Fruit fly (Drosophila melanogaster): ENCODE results near the gene Dcps.

The Dcps gene

DNA sequence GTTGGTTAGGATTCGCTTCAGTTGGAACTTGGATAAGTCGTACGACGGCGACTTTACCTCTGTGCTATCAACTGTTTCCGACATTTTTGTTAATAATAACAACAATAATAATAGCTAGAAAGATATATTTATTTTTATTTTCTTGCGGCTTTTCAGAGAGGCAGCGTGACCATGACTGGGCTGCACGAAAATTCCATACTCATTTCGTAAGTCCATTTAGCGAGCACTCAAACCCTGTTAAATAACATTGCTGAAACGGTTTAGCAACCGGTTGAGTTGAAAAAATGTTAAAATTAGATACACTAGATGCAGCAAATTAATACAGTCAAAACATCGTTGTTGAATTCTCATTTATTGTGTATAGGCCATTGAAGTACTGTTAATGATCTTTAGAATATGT, at the start of gene Dcps:
Dcps (minus strand) TSS at position 181 of the 400 bp plus-strand sequence.
- TF ChIP-seq insv (optimal IDR thresholded peaks at IDR 0.05) (no peak), ttk (optimal IDR thresholded peaks at IDR 0.05) (no peak), Sin3A (optimal IDR thresholded peaks at IDR 0.05) (no peak), psq (optimal IDR thresholded peaks at IDR 0.05) (no peak), Myc (optimal IDR thresholded peaks at IDR 0.05) (no peak), h (optimal IDR thresholded peaks at IDR 0.05) (no peak)

DNA sequence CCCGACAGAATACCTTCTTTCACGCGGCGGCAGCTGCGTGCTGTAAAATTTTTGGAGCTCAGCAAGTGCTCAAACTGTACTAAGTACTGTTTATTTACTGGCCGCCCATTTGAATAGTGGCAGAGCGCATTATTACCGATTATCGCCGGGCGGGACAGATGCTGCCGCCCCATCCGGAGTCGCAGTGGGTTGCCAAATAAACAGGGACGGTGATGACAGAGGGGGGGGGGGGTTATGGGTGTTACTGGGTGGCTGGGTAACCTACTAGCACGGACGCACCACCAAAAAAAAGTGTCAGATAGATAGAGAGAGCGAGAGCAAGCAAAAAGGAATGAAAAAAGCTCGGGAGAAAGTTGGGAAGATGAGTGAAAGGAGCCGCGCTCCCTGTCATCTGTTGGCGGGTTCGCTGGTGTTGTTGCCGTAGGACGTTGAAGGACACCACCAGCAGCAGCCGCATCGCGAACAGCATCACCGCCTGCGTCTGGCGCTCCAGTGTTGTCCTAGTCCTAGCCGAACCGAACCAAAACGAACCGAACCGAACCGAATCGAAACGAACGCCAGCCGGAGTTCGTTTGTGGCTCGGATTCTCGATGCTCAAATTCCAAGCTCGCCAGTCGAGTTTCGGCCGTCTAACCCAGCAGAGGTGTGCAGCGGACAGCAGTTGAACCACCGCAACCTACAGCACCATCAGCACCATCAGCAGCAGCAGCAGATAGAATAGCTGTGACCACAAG, 47.3 kb upstream of the Dcps start, which contains the start of gene CG11000:
CG11000 (plus strand) TSS at position 626 of the 734 bp plus-strand sequence.
- TF ChIP-seq psq (optimal IDR thresholded peaks at IDR 0.05) (no peak), h (optimal IDR thresholded peaks at IDR 0.05) (no peak), Sin3A (optimal IDR thresholded peaks at IDR 0.05) (no peak), ttk (optimal IDR thresholded peaks at IDR 0.05) (no peak), Myc (optimal IDR thresholded peaks at IDR 0.05) (no peak), insv (optimal IDR thresholded peaks at IDR 0.05) (no peak)

DNA sequence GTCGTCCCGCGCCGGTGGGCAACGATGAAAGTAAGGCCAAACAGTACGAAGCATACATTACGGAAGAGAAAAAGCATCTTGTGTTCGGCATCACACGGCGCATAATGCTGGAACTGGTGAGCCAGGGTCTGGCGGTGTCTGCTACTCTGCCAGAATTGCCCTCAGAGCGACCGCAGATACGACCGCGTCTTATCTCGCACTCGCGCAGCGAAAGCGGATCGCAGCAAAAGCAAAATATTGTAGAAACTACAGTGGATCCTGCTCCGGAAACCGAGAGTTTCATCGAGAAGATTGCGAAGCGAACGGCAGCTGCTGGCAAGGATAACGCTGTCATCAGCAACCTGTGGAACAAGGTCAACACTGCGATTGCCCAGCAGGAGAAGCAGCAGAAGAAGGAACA, 43.1 kb upstream of the Dcps start:
- TF ChIP-seq h (optimal IDR thresholded peaks at IDR 0.05) (no peak), Myc (optimal IDR thresholded peaks at IDR 0.05) (no peak), psq (optimal IDR thresholded peaks at IDR 0.05) (no peak), Sin3A (optimal IDR thresholded peaks at IDR 0.05) (no peak), insv (optimal IDR thresholded peaks at IDR 0.05) (no peak), ttk (optimal IDR thresholded peaks at IDR 0.05) (no peak)

DNA sequence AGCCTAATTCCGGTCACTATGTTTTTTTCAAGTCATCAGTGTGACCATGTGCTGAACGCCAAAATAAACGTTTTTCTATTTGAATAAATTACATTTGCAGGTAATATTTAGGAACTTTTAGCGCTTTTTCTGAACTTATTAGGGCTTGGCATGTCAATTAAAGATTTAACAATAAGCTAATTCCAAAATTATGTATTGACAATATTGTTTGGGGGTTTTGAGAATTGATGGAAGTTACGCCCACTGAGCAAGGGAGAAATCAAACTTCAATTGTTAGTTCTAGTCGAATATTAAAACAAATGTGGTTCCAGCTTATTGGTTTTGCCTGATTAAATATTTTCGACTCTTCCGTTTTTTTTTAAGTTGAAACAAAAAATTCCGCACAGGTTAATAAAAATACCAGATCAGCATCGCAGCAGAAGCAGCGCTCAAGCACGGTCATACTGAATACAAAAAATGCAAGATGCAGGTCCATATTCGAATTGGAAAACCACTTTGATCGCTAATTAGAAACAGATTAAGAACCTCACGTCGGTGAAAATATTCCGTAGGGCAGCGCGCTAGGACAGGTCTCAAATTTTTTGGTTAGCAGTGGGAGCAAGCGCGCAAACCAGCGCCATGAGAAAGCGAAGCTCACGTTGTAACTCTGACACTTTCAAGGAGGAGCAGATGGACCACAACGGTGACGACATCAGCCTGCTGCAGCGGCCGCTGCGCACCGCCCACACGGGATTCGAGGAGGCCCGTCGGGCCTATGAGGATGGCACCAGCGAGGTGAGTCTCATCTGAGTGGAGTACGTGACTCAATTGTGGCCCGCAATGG, 39.9 kb upstream of the Dcps start, which contains the start of the genes PSMG1 and CG10979:
PSMG1 (minus strand) TSS at position 51 of the 823 bp plus-strand sequence.
CG10979 (plus strand) TSS at position 439 of the 823 bp plus-strand sequence.
- TF ChIP-seq psq (optimal IDR thresholded peaks at IDR 0.05) (no peak), insv (optimal IDR thresholded peaks at IDR 0.05) (no peak)

DNA sequence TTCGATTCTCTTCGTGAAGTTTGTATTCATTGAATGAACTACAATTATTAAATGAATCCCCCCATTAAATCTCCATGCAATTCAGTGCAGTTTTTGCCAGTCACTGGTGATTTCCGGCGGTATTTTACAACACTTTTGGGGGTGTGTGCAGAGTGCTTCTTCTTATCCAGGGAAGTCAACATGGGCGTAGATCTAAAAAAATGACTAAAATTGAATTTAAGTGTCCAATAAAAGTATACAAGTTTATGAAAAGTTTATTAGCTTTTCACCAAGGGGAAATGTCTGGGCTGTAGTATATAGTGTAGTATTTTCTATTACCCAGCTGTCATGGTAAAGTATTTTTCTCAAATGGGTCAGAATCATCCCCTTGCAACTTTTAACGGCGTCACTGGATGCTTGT, 36.9 kb upstream of the Dcps start, which contains the start of gene Hpf1:
Hpf1 (plus strand) TSS at position 383 of the 400 bp plus-strand sequence.
- no peak for TF ChIP-seq ttk (optimal IDR thresholded peaks at IDR 0.05)
- no peak for TF ChIP-seq Sin3A (optimal IDR thresholded peaks at IDR 0.05)
- TF ChIP-seq psq (optimal IDR thresholded peaks at IDR 0.05) = no peak
- no peak for TF ChIP-seq h (optimal IDR thresholded peaks at IDR 0.05)
- TF ChIP-seq insv (optimal IDR thresholded peaks at IDR 0.05) = no peak
- TF ChIP-seq Myc (optimal IDR thresholded peaks at IDR 0.05) = no peak

DNA sequence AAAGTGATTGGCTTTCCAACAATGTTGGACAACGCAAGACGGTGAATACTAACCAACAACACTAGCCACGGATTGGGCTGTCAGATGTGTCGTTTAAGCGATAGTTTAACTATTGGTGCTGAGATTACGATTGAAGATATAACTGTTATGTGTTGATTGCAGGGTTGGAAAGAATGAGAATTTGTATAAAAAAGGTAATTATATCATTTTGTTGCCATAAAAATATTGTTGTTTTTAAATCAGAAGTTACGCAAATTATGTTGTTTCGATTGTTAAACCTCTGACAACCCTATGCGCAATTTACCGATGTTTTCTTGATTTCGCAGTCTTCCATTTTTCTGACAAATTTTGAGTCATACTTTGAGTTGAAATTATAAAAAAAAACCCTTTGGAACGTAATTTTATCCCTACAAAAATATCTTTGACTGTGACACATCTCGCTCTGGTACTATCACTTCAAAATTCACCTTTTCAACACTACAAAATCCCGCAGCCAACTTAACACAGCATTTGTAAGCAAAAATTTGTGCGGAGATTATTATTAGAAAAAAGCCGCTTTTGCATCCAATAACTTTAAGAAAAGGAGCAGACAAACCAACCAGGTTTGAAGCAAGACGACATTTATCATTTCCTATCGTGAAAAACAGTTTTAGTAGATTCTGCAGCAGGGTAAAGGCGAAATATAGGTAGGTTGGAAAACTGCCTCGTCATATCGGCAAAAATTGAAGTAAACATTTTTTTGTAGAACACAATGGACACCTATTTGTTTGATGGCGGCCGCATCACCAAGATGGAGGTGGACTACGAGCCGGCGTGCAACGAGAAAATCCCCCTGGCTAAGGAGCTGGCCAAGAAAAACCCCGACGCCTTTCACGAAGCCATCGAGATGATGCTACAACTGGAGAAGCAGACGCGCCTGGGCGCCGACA, 34.7 kb upstream of the Dcps start, which contains the start of the genes Hat1 and Rpn5:
Hat1 (minus strand) TSS at position 360 of the 929 bp plus-strand sequence.
Rpn5 (plus strand) TSS at position 469 of the 929 bp plus-strand sequence.
- TF ChIP-seq ttk (optimal IDR thresholded peaks at IDR 0.05) (no peak), Sin3A (optimal IDR thresholded peaks at IDR 0.05) (no peak), h (optimal IDR thresholded peaks at IDR 0.05) (no peak), psq (optimal IDR thresholded peaks at IDR 0.05) (no peak), Myc (optimal IDR thresholded peaks at IDR 0.05) (no peak), insv (optimal IDR thresholded peaks at IDR 0.05) (no peak)

DNA sequence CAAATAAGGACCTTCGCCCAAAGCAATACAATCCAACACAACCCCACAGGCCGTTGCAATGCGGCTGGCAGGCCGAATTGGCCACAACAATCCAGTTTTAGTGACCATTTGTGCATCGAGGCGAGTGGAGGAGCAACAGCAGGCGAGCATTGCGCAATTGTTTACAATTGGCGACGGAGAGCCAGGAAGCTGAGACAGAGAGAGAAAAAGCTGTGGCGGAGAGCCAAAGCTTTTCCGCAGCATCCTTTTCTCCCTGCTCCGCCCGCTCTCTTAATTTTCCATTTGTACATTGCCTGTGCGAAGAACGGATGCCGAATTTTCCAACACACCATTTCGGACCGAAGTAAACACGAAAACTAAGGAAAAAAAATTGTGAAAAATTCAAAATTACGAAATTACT, 26.9 kb upstream of the Dcps start, which contains the start of gene kat-60L1:
kat-60L1 (plus strand) TSS at position 301 of the 400 bp plus-strand sequence.
- TF ChIP-seq insv (optimal IDR thresholded peaks at IDR 0.05) (no peak), ttk (optimal IDR thresholded peaks at IDR 0.05) (no peak), psq (optimal IDR thresholded peaks at IDR 0.05) (no peak), Sin3A (optimal IDR thresholded peaks at IDR 0.05) (no peak), Myc (optimal IDR thresholded peaks at IDR 0.05) (no peak), h (optimal IDR thresholded peaks at IDR 0.05) (no peak)

DNA sequence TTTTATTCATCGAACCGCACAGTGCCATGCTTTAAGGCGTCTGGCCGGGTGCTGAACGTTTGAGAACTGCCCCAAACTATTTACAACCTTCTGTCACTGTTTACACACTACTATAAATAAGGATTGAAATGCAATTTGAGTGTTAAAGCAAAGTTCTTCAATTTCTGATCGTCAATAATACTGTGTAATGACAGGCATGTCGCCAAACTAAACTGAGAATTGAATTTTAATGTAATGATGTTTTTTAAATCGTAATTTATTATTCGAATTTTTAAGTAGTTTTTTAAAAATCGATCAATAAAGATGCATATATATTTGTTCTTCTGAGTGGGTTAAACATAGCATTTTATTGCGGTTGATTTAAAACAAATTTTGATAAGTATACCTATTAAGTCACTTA, 26.4 kb upstream of the Dcps start, which contains the start of gene CG2082:
CG2082 (minus strand) TSS at position 101 of the 400 bp plus-strand sequence.
- TF ChIP-seq psq (optimal IDR thresholded peaks at IDR 0.05) (no peak), ttk (optimal IDR thresholded peaks at IDR 0.05) (no peak), Sin3A (optimal IDR thresholded peaks at IDR 0.05) (no peak), h (optimal IDR thresholded peaks at IDR 0.05) (no peak), insv (optimal IDR thresholded peaks at IDR 0.05) (no peak), Myc (optimal IDR thresholded peaks at IDR 0.05) (no peak)

DNA sequence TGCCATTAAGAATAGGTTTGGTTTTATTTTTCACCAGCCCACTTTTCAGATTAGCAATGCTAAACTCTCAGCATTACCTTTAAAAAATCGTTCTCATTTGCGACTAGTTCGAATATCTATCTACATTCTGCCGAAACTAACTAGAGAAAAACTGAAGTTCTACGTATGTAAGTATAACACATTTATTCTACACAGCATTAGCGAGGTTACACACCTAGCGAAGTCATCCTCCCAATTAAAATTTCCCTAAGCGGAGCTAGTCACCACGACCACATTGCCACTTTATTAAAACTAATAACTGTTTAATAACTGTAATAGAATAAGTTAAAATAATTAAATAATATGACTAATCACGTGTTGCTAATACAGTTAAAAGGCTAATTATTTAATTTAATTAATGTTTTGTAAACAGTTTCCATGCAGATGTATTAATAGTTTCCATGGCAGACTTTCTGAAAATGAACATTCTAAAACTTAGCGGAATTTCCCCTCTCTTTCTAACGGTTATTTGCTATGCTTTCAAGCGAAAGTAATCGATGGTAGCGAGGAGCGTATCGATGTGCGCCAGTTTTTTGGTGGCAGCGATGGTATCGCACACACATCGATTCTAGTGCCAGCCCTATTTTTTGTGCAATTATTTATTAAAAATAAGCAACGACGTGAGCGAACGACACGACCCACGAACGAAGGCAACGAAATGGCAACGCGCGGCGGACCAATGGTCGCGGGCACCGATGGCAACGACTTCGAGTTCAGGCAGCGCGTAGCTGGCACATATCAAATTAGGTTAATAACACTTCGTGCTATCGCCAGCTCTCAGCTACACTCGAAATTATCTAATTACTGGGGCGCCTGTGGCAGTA, 24.4 kb upstream of the Dcps start, which contains the start of gene jagn:
jagn (plus strand) TSS at position 585 of the 863 bp plus-strand sequence.
- TF ChIP-seq h (optimal IDR thresholded peaks at IDR 0.05) (no peak), psq (optimal IDR thresholded peaks at IDR 0.05) (no peak), ttk (optimal IDR thresholded peaks at IDR 0.05) (no peak), Sin3A (optimal IDR thresholded peaks at IDR 0.05) (no peak), insv (optimal IDR thresholded peaks at IDR 0.05) (no peak), Myc (optimal IDR thresholded peaks at IDR 0.05) (no peak)

DNA sequence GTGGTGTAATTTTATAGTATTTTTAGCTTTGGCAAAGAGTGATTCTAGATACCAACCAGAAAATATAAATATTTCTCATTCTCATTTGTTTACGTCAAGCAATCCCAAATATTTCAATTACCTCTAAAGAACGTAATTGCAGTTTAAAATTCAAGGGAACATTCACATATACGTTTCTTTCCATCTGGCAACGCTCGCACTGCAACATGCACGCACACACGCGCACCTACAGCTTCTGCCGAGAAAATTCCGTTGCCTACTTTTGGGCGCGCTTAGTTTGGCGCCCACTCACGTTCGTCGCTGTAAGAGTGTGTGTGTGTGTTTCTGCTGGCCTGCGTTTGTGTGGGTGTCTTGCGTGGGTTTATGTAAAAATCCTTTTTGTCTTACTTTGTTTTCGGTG, 17.9 kb upstream of the Dcps start:
- TF ChIP-seq Sin3A (optimal IDR thresholded peaks at IDR 0.05) = no peak
- TF ChIP-seq ttk (optimal IDR thresholded peaks at IDR 0.05) = no peak

Data from Kc167 (cell line).